Worm (Caenorhabditis elegans) whole organism, L3 larva: ENCODE measurements around the gene sec-6.

Source experiments
- ZK546.5 ChIP-seq: sonication (generic microtip); optimal IDR thresholded peaks from 2 replicates; lab custom pipeline; 2017; ENCODE audit warnings: missing biosample characterization, missing genetic modification characterization
- aly-2 ChIP-seq: fragments of 150-350 bp; optimal IDR thresholded peaks from 2 replicates; lab custom pipeline; 2014; ENCODE audit warnings: missing biosample characterization, missing genetic modification characterization
- ama-1 ChIP-seq: fragments of 150-350 bp; optimal IDR thresholded peaks from 2 replicates; lab custom pipeline; 2018
- ceh-82 ChIP-seq: fragments of 150-350 bp; optimal IDR thresholded peaks from 2 replicates; lab custom pipeline; 2014; ENCODE audit warnings: missing biosample characterization, missing genetic modification characterization
- daf-12 ChIP-seq: fragments of 150-350 bp; optimal IDR thresholded peaks from 2 replicates; lab custom pipeline; 2014; ENCODE audit warnings: missing biosample characterization, missing genetic modification reagents, missing genetic modification characterization
- egl-27 ChIP-seq: sonication (generic microtip); optimal IDR thresholded peaks from 4 replicates; lab custom pipeline; 2017; ENCODE audit warnings: missing biosample characterization, missing genetic modification reagents, missing genetic modification characterization
- egl-5 ChIP-seq: fragments of 150-350 bp; optimal IDR thresholded peaks from 2 replicates; lab custom pipeline; 2017; ENCODE audit warnings: missing biosample characterization, missing genetic modification reagents, missing genetic modification characterization, inconsistent platforms
- elt-1 ChIP-seq: fragments of 150-350 bp; optimal IDR thresholded peaks from 2 replicates; lab custom pipeline; 2014; ENCODE audit warnings: missing biosample characterization, missing genetic modification characterization
- elt-2 ChIP-seq: sonication (generic microtip); optimal IDR thresholded peaks from 2 replicates; lab custom pipeline; 2016; ENCODE audit warnings: missing genetic modification reagents, mild to moderate bottlenecking, missing genetic modification characterization, missing compliant biosample characterization
- elt-3 ChIP-seq, 3 experiments: fragments of 150-350 bp in 1 of 3; sonication (generic microtip) in 2 of 3; optimal IDR thresholded peaks; 2 replicates in 2 of 3; 4 replicates in 1 of 3; lab custom pipeline; 2014 to 2017; ENCODE audit warnings: missing biosample characterization in 3 of 3, missing genetic modification characterization in 3 of 3
- fos-1 ChIP-seq: fragments of 150-350 bp; optimal IDR thresholded peaks from 2 replicates; lab custom pipeline; 2014; ENCODE audit warnings: missing biosample characterization, missing genetic modification characterization
- hmg-11 ChIP-seq: sonication (generic microtip); optimal IDR thresholded peaks from 2 replicates; lab custom pipeline; 2016; ENCODE audit warnings: missing genetic modification characterization, missing compliant biosample characterization
- jun-1 ChIP-seq: fragments of 150-350 bp; optimal IDR thresholded peaks from 2 replicates; lab custom pipeline; 2014; ENCODE audit warnings: missing biosample characterization, missing genetic modification reagents, missing genetic modification characterization
- lin-15B ChIP-seq: fragments of 150-350 bp; optimal IDR thresholded peaks from 2 replicates; lab custom pipeline; 2014; ENCODE audit warnings: missing biosample characterization, missing genetic modification characterization
- lin-39 ChIP-seq: fragments of 150-350 bp; optimal IDR thresholded peaks from 2 replicates; lab custom pipeline; 2018; ENCODE audit warnings: missing biosample characterization, missing genetic modification reagents, missing genetic modification characterization
- lsy-12 ChIP-seq: sonication (generic microtip); optimal IDR thresholded peaks from 2 replicates; lab custom pipeline; 2016; ENCODE audit warnings: mild to moderate bottlenecking, missing genetic modification characterization, missing compliant biosample characterization
- mml-1 ChIP-seq: fragments of 150-350 bp; sonication (generic microtip); optimal IDR thresholded peaks from 3 replicates; lab custom pipeline; 2014; ENCODE audit warnings: missing biosample characterization, missing genetic modification characterization
- nfya-1 ChIP-seq: sonication (generic microtip); optimal IDR thresholded peaks from 2 replicates; lab custom pipeline; 2017; ENCODE audit warnings: missing genetic modification characterization, mild to moderate bottlenecking, missing compliant biosample characterization, antibody characterized with exemption, moderate library complexity; ENCODE audit not compliant: insufficient read depth
- nhr-12 ChIP-seq: fragments of 150-350 bp; optimal IDR thresholded peaks from 2 replicates; lab custom pipeline; 2014; ENCODE audit warnings: missing biosample characterization, missing genetic modification characterization
- nhr-23 ChIP-seq: fragments of 150-350 bp; optimal IDR thresholded peaks from 2 replicates; lab custom pipeline; 2014; ENCODE audit warnings: missing biosample characterization, missing genetic modification reagents, missing genetic modification characterization
- nhr-237 ChIP-seq: fragments of 150-350 bp; optimal IDR thresholded peaks from 2 replicates; lab custom pipeline; 2014; ENCODE audit warnings: missing biosample characterization, missing genetic modification characterization
- nhr-43 ChIP-seq: sonication (generic microtip); optimal IDR thresholded peaks from 2 replicates; lab custom pipeline; 2016; ENCODE audit warnings: mild to moderate bottlenecking, missing genetic modification characterization, missing compliant biosample characterization; ENCODE audit not compliant: poor library complexity, severe bottlenecking
- nhr-67 ChIP-seq: fragments of 150-350 bp; optimal IDR thresholded peaks from 2 replicates; lab custom pipeline; 2014; ENCODE audit warnings: missing biosample characterization, missing genetic modification characterization
- nhr-76 ChIP-seq: fragments of 150-350 bp; sonication (generic microtip); optimal IDR thresholded peaks from 5 replicates; lab custom pipeline; 2014; ENCODE audit warnings: missing biosample characterization, missing genetic modification characterization
- nhr-77 ChIP-seq: fragments of 150-350 bp; optimal IDR thresholded peaks from 2 replicates; lab custom pipeline; 2014; ENCODE audit warnings: missing biosample characterization, missing genetic modification characterization
- pha-4 ChIP-seq: fragments of 150-350 bp; optimal IDR thresholded peaks from 2 replicates; lab custom pipeline; 2014; ENCODE audit warnings: missing biosample characterization, missing genetic modification reagents, missing genetic modification characterization
- pqm-1 ChIP-seq: fragments of 150-350 bp; optimal IDR thresholded peaks from 2 replicates; lab custom pipeline; 2017; ENCODE audit warnings: missing biosample characterization, missing genetic modification characterization, inconsistent platforms
- sea-2 ChIP-seq: fragments of 150-350 bp; sonication (generic microtip); optimal IDR thresholded peaks from 4 replicates; lab custom pipeline; 2014; ENCODE audit warnings: missing biosample characterization, missing genetic modification reagents, missing genetic modification characterization
- skn-1 ChIP-seq: fragments of 150-350 bp; optimal IDR thresholded peaks from 2 replicates; lab custom pipeline; 2014; ENCODE audit warnings: missing biosample characterization, missing genetic modification characterization
- snpc-4 ChIP-seq: fragments of 150-350 bp; optimal IDR thresholded peaks from 2 replicates; lab custom pipeline; 2014; ENCODE audit warnings: missing biosample characterization, missing genetic modification characterization
- tbx-2 ChIP-seq: sonication (generic microtip); optimal IDR thresholded peaks from 2 replicates; lab custom pipeline; 2016; ENCODE audit warnings: mild to moderate bottlenecking, missing genetic modification characterization, missing compliant biosample characterization
- unc-39 ChIP-seq: sonication (generic microtip); optimal IDR thresholded peaks from 4 replicates; lab custom pipeline; 2017; ENCODE audit warnings: missing biosample characterization, missing genetic modification characterization
- zag-1 ChIP-seq: fragments of 150-350 bp; optimal IDR thresholded peaks from 2 replicates; lab custom pipeline; 2014; ENCODE audit warnings: missing biosample characterization, missing genetic modification characterization
- ztf-11 ChIP-seq: fragments of 150-350 bp; optimal IDR thresholded peaks from 2 replicates; lab custom pipeline; 2014; ENCODE audit warnings: missing biosample characterization, missing genetic modification characterization
- ztf-4 ChIP-seq: fragments of 150-350 bp; optimal IDR thresholded peaks from 2 replicates; lab custom pipeline; 2014; ENCODE audit warnings: missing biosample characterization, missing genetic modification characterization

The sec-6 gene

DNA sequence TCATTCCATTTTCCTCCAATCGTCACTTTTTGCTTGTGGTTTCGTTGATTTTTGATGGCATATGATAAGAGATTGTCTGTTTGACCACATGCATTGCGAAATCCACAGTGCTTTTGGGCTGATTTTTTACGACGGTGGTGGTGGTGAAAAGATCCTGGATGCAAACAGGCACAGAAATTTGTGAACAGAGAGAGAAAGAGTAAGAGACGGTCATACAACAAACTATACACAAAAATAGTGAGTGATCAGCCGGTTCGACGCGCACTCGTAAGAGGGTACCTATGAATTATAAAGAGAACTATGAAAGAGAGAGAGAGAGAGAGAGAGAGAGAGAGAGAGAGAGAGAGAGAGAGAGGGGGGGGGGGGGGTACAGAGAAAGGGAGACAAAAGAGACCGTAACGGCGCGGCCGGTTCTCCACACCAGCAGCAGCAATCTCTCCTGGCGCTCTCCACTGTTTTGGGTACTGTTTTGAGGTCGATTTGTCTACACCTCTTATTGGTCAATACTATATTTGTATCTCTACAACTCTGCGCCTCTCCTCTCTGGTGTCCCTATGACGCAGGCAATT, 37.5 kb upstream of the sec-6 start (continued):
- no peak for TF ChIP-seq nhr-237 (tag; lab: Kevin White, UChicago)
- no peak for TF ChIP-seq aly-2 (tag; lab: Kevin White, UChicago)
- TF ChIP-seq lsy-12 (tag; lab: Kevin White, UChicago), result peak; percentile 83
- no peak for TF ChIP-seq lin-39 (tag; lab: Kevin White, UChicago)
- peak; percentile 8 for TF ChIP-seq fos-1 (tag; lab: Kevin White, UChicago)
- no peak for TF ChIP-seq nhr-77 (tag; lab: Kevin White, UChicago)
- TF ChIP-seq ama-1 (lab: Kevin White, UChicago), result no peak
- no peak for TF ChIP-seq ceh-82
- no peak for TF ChIP-seq skn-1
- TF ChIP-seq sea-2 (GFP tag; lab: Kevin White, UChicago), result no peak
- TF ChIP-seq elt-1 (tag; lab: Kevin White, UChicago), result peak; percentile 33
- peak; percentile 89 for TF ChIP-seq nhr-43 (tag; lab: Kevin White, UChicago)
- TF ChIP-seq daf-12 (tag; lab: Kevin White, UChicago), result no peak
- TF ChIP-seq tbx-2 (tag; lab: Kevin White, UChicago), result peak; percentile 45
- no peak for TF ChIP-seq hmg-11 (tag; lab: Kevin White, UChicago)
- TF ChIP-seq nhr-67 (tag; lab: Kevin White, UChicago), result no peak
- no peak for TF ChIP-seq nhr-76 (tag; lab: Kevin White, UChicago)
- TF ChIP-seq egl-5 (tag; lab: Kevin White, UChicago), result no peak
- no peak for TF ChIP-seq lin-15B (tag; lab: Kevin White, UChicago)
- no peak for TF ChIP-seq unc-39
- TF ChIP-seq ztf-11 (tag; lab: Kevin White, UChicago), result no peak
- TF ChIP-seq nhr-12 (tag; lab: Kevin White, UChicago), result no peak

- no peak for TF ChIP-seq egl-27 (tag; lab: Kevin White, UChicago)
- TF ChIP-seq lin-39 (tag; lab: Kevin White, UChicago), result no peak
- TF ChIP-seq nhr-23 (tag; lab: Kevin White, UChicago), result peak; percentile 16
- TF ChIP-seq unc-39, result no peak
- no peak for TF ChIP-seq ztf-11 (tag; lab: Kevin White, UChicago)
- no peak for TF ChIP-seq snpc-4 (tag; lab: Kevin White, UChicago)
- TF ChIP-seq pha-4 (tag; lab: Kevin White, UChicago), result peak; percentile 61
- TF ChIP-seq, all 47 proteins: peak for 2
Observed at ce11 chrII:5322732-5323326, 36.5 kb upstream of the sec-6 start, which contains the start of gene vhp-1. Gene vhp-1 (plus strand): TSS chrII:5323276.

- peak; percentile 88 for TF ChIP-seq pha-4 (tag; lab: Kevin White, UChicago)
- TF ChIP-seq ztf-4 (tag; lab: Kevin White, UChicago), result no peak
- no peak for TF ChIP-seq fos-1 (tag; lab: Kevin White, UChicago)
- TF ChIP-seq nhr-77 (tag; lab: Kevin White, UChicago), result no peak
- TF ChIP-seq elt-1 (tag; lab: Kevin White, UChicago), result no peak
- TF ChIP-seq pqm-1 (tag; lab: Kevin White, UChicago), result peak; percentile 99
- no peak for TF ChIP-seq mml-1
- TF ChIP-seq ztf-11 (tag; lab: Kevin White, UChicago), result no peak
- TF ChIP-seq ZK546.5 (tag; lab: Kevin White, UChicago), result no peak
- peak; percentile 83 for TF ChIP-seq jun-1 (tag; lab: Kevin White, UChicago)
- no peak for TF ChIP-seq zag-1
- TF ChIP-seq elt-2 (tag; lab: Kevin White, UChicago), result peak; percentile 100
Observed at ce11 chrII:5323773-5324172, 35.6 kb upstream of the sec-6 start.

DNA sequence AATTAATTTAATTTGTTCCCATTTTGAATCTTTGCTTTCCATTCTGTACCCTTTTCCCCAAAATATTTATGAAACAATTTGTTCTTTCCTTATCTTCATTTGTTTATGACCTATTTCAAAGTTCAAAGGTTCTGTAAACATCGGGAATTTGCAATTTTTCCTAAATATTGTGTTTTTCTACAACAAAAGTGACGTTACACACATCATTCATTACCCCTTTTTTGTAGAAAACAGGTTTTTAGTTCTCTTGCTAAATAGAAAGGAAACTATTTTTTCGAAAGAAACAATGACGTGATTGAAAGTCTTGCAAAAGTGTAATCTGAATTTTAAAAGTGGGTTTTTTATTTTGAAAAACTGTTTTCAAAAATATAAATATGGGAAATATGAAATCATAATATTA, 34.7 kb upstream of the sec-6 start:
- no peak for TF ChIP-seq nfya-1 (tag; lab: Kevin White, UChicago)
- TF ChIP-seq elt-1 (tag; lab: Kevin White, UChicago), result peak; percentile 15
- TF ChIP-seq elt-3 (tag; optimal IDR thresholded peaks at IDR 0.05; lab: Kevin White, UChicago), result no peak
- TF ChIP-seq pha-4 (tag; lab: Kevin White, UChicago), result peak; percentile 5
- TF ChIP-seq, all 47 proteins: peak for 2
